Fruit fly (Drosophila melanogaster) whole organism, pupa: ENCODE data around the gene Ugt307A1.

Experiments
- CG10348 ChIP-seq: fragments of 200-800 bp; sonication (Bioruptor generic); IDR thresholded peaks from 2 replicates; pipeline ENCODE4 v1.3.6; 2022; ENCODE audit warnings: missing biosample characterization, missing genetic modification characterization
- CG12605 ChIP-seq: fragments of 200-800 bp; sonication (Bioruptor generic); IDR thresholded peaks from 2 replicates; pipeline ENCODE4 v1.3.6; 2022; ENCODE audit warnings: missing biosample characterization, missing genetic modification characterization
- CG13204 ChIP-seq: fragments of 200-800 bp; sonication (Bioruptor generic); optimal IDR thresholded peaks from 2 replicates; lab custom pipeline; 2018; ENCODE audit warnings: missing biosample characterization, mild to moderate bottlenecking, missing genetic modification characterization, moderate library complexity
- CG14655 ChIP-seq: fragments of 200-800 bp; sonication (Bioruptor generic); optimal IDR thresholded peaks from 3 replicates; lab custom pipeline; 2017; ENCODE audit warnings: mild to moderate bottlenecking, missing biosample characterization, missing genetic modification reagents, missing genetic modification characterization
- CG15710 ChIP-seq: fragments of 200-800 bp; sonication (Bioruptor generic); optimal IDR thresholded peaks from 2 replicates; lab custom pipeline; 2018; ENCODE audit warnings: missing biosample characterization, mild to moderate bottlenecking, missing genetic modification characterization, moderate library complexity
- CG17806 ChIP-seq: fragments of 200-800 bp; sonication (Bioruptor generic); optimal IDR thresholded peaks from 2 replicates; lab custom pipeline; 2018; ENCODE audit warnings: missing biosample characterization, mild to moderate bottlenecking, missing genetic modification characterization, moderate library complexity
- CG32121 ChIP-seq: fragments of 200-800 bp; sonication (Bioruptor generic); IDR thresholded peaks from 2 replicates; pipeline ENCODE4 v1.3.6; 2022; ENCODE audit warnings: missing biosample characterization, missing genetic modification characterization
- CG34367 ChIP-seq: fragments of 200-800 bp; sonication (Bioruptor generic); optimal IDR thresholded peaks from 2 replicates; lab custom pipeline; 2018; ENCODE audit warnings: missing biosample characterization, mild to moderate bottlenecking, missing genetic modification characterization
- CG4496 ChIP-seq: fragments of 200-800 bp; sonication (Bioruptor generic); IDR thresholded peaks from 3 replicates; pipeline ENCODE4 v1.3.6; 2022; ENCODE audit warnings: missing biosample characterization, missing genetic modification characterization
- CG8159 ChIP-seq: fragments of 200-800 bp; sonication (Bioruptor generic); optimal IDR thresholded peaks from 3 replicates; lab custom pipeline; 2018; ENCODE audit warnings: missing biosample characterization, mild to moderate bottlenecking, missing genetic modification characterization, moderate library complexity
- CG8301 ChIP-seq: fragments of 200-800 bp; sonication (Bioruptor generic); optimal IDR thresholded peaks from 2 replicates; lab custom pipeline; 2018; ENCODE audit warnings: missing biosample characterization, mild to moderate bottlenecking, missing genetic modification characterization
- CG9948 ChIP-seq: fragments of 200-800 bp; sonication (Bioruptor generic); optimal IDR thresholded peaks from 2 replicates; lab custom pipeline; 2018; ENCODE audit warnings: missing biosample characterization, mild to moderate bottlenecking, missing genetic modification characterization, moderate library complexity
- D1 ChIP-seq: fragments of 200-800 bp; sonication (Bioruptor generic); optimal IDR thresholded peaks from 2 replicates; lab custom pipeline; 2018; ENCODE audit warnings: missing biosample characterization, mild to moderate bottlenecking, missing genetic modification characterization, moderate library complexity
- EcR ChIP-seq: fragments of 200-800 bp; sonication (Bioruptor generic); optimal IDR thresholded peaks from 3 replicates; lab custom pipeline; 2019; ENCODE audit warnings: missing biosample characterization, missing genetic modification characterization, mild to moderate bottlenecking, moderate library complexity, missing genetic modification reagents
- Ets98B ChIP-seq: fragments of 200-800 bp; sonication (Bioruptor generic); IDR thresholded peaks from 2 replicates; pipeline ENCODE4 v1.3.6; 2022; ENCODE audit warnings: missing biosample characterization, missing genetic modification characterization
- Pif1A ChIP-seq: fragments of 200-800 bp; sonication (Bioruptor generic); optimal IDR thresholded peaks from 3 replicates; lab custom pipeline; 2016; ENCODE audit warnings: missing biosample characterization, missing genetic modification characterization
- Pif1B ChIP-seq: fragments of 200-800 bp; sonication (Bioruptor generic); optimal IDR thresholded peaks from 3 replicates; lab custom pipeline; 2016; ENCODE audit warnings: missing biosample characterization, missing genetic modification characterization
- Snoo ChIP-seq: fragments of 200-800 bp; sonication (Bioruptor generic); optimal IDR thresholded peaks from 3 replicates; lab custom pipeline; 2017; ENCODE audit warnings: missing biosample characterization, mild to moderate bottlenecking, missing genetic modification characterization, inconsistent platforms
- fd96Ca ChIP-seq: fragments of 200-800 bp; sonication (Bioruptor generic); IDR thresholded peaks from 3 replicates; pipeline ENCODE4 v1.3.6; 2022; ENCODE audit warnings: missing biosample characterization, missing genetic modification characterization
- gl ChIP-seq: fragments of 200-800 bp; sonication (Bioruptor generic); optimal IDR thresholded peaks from 2 replicates; lab custom pipeline; 2018; ENCODE audit warnings: missing biosample characterization, mild to moderate bottlenecking, missing genetic modification characterization
- rn ChIP-seq: fragments of 200-800 bp; sonication (Bioruptor generic); IDR thresholded peaks from 2 replicates; pipeline ENCODE4 v1.3.6; 2022; ENCODE audit warnings: missing biosample characterization, missing genetic modification characterization

Gene Ugt307A1

DNA sequence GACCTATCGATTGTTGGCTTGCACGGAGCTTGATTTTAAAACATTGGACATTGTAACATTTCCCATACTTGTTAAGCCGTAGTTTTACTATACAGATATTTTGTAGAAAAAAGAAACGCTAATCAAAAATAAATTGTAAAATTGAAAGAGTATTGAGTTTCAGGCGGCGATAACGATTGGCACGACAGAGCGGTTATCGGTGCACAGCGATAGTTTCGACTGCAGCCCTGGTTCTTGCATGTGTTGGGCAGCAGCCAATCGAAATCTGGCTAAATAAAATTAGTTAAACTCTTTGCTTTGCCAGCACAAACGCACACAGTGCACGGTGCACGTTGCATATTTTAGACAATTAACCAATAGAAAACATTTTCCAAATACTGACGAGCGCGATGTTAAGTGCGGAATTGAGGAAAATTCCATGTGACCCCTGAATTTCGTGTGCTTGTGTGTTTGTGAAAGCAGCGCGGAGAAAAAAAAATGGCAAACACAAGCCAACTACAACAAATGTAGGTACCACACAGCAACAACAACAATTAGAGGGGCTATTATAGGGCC, 29.9 kb upstream of the Ugt307A1 start, which contains the start of gene milt:
milt (plus strand) TSS at position 51 of the 555 bp plus-strand sequence.
- TF ChIP-seq CG15710 (tag; lab: Kevin White, UChicago) (no peak), CG4496 (GFP tag; lab: Robert Waterston, UW) (peak; percentile 16; the same call in 1 of the 3 replicates)

DNA sequence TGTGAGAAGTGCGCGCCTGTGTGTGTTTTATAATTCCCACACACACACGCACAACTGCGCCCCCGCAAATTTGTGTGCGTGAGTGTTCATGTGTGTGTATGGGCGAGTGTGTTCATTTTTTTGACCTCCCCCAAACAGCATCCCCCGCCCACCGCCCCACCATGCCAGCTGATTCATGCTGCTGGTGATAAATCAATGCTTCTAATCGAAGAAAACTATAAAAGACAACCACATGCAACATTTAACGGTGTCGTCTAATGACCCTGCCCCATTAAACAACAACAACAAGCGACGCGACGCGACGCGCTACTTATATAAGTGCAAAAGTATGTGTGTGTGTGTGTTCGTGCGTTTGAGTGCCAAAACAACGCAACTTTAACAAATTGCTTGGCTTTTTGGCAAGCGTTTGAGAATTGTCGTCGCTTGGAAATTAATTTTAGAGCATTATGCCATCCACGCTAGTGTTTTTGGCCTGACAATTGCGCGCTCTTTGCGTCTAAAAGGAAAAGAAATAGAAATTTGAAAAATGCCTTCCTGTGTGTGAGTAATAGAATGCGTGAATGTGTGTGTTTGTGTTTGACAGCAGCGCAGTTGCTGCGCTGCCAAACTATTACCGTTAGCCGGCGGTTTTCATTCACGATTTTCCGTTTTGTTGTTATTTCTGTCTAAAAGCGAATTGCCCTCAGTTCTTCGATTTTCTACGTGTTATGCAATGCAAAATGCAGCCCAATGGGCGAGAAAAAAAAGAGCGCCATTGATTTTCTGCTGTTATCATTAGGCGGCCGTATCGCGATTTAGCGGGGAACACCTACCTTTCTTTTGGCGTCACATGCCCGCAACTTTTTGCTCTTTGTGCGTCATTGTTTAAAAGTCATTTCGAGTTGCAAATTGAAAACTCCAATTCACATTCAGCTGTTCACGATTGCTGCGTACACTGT, 29.1 kb upstream of the Ugt307A1 start:
- TF ChIP-seq gl (tag; lab: Kevin White, UChicago) (no peak), EcR (GFP tag; lab: Kevin White, UChicago) (peak; percentile 77), CG14655 (GFP tag; lab: Kevin White, UChicago) (no peak), fd96Ca (GFP tag; lab: Robert Waterston, UW) (no peak), rn (GFP tag; lab: Robert Waterston, UW) (no peak), Pif1A (no peak)

DNA sequence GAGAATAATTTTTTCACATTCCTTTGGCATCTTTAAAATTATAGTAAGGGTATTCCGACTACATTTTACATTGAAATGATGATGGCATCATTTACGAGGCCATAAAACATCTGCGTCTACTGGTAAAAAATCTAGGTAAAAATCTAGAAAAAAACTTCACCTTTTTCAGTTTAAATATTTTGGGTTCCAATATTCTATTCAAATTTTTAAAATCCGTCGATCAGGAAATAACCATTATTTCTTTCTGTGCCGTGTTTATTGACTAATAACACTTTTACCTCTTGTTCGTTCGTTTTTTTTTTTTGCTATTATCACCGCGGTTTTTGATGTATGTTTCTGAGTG, 28.5 kb upstream of the Ugt307A1 start:
- TF ChIP-seq Snoo (tag; lab: Kevin White, UChicago) (peak; percentile 66), CG10348 (GFP tag; lab: Robert Waterston, UW) (no peak), EcR (GFP tag; lab: Kevin White, UChicago) (no peak), CG17806 (peak; percentile 33), Pif1A (peak; percentile 71), CG12605 (GFP tag; lab: Robert Waterston, UW) (no peak), fd96Ca (GFP tag; lab: Robert Waterston, UW) (peak; percentile 60; the same call in 1 of the 3 replicates), gl (tag; lab: Kevin White, UChicago) (no peak), D1 (no peak), CG34367 (tag; lab: Kevin White, UChicago) (no peak), CG15710 (tag; lab: Kevin White, UChicago) (peak; percentile 5), CG4496 (GFP tag; lab: Robert Waterston, UW) (peak; percentile 78), CG8301 (tag; lab: Kevin White, UChicago) (peak; percentile 58), Ets98B (peak; percentile 67), Pif1B (GFP tag; lab: Kevin White, UChicago) (peak; percentile 17), CG32121 (GFP tag; lab: Robert Waterston, UW) (peak; percentile 77), CG14655 (GFP tag; lab: Kevin White, UChicago) (peak; percentile 67), CG13204 (GFP tag; lab: Kevin White, UChicago) (no peak), rn (GFP tag; lab: Robert Waterston, UW) (peak; percentile 30; the same call in 1 of the 2 replicates), CG9948 (tag; lab: Kevin White, UChicago) (peak; percentile 49), CG8159 (peak; percentile 39)

DNA sequence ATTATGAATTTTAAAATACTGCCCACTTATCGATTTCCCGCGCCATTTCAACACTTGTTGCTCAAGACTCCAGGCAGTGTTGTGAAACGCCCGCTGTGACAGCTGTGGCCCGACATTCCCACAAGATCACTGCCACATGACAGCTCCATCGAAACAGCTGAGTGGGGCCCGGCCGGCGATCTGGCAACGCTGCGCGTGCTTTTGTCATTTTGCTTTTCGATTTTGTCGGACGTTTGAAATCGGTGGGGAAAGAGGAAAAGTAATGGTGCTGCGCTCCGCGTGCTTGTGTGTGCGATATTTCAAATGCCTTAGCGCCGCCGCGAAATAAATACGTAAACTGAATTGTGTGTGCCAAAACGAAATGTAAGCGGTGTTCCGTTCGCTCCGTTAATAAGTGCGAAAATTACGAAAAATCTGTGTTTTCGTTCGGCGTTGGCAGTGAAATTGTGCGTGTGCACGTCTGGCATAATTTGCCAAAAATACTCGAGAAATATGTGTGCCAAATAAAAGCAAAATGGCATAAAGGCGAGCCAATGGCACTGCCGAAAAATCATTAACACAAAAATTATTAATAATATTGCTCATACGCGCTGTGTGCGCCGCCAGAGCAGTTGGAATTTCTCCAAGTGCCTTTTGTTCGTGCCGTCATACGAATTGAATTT, 25.5 kb upstream of the Ugt307A1 start:
- peak; percentile 63 for TF ChIP-seq Pif1A
- peak; percentile 70 for TF ChIP-seq fd96Ca (GFP tag; lab: Robert Waterston, UW)
- TF ChIP-seq CG13204 (GFP tag; lab: Kevin White, UChicago), result no peak
- no peak for TF ChIP-seq EcR (GFP tag; lab: Kevin White, UChicago)
- peak; percentile 81 for TF ChIP-seq CG32121 (GFP tag; lab: Robert Waterston, UW)
- TF ChIP-seq CG4496 (GFP tag; lab: Robert Waterston, UW), result peak; percentile 66
- peak; percentile 46 for TF ChIP-seq Ets98B
- peak; percentile 9 for TF ChIP-seq Snoo (tag; lab: Kevin White, UChicago)
- TF ChIP-seq Pif1B (GFP tag; lab: Kevin White, UChicago), result peak; percentile 62
- TF ChIP-seq CG9948 (tag; lab: Kevin White, UChicago), result peak; percentile 29
- TF ChIP-seq rn (GFP tag; lab: Robert Waterston, UW), result peak; percentile 40; the same call in 1 of the 2 replicates
- TF ChIP-seq CG34367 (tag; lab: Kevin White, UChicago), result no peak
- peak; percentile 65 for TF ChIP-seq CG8301 (tag; lab: Kevin White, UChicago)
- peak; percentile 75; the same call in 1 of the 2 replicates for TF ChIP-seq CG12605 (GFP tag; lab: Robert Waterston, UW)
- TF ChIP-seq CG8159, result peak; percentile 15
- TF ChIP-seq CG10348 (GFP tag; lab: Robert Waterston, UW), result no peak
- no peak for TF ChIP-seq gl (tag; lab: Kevin White, UChicago)
- TF ChIP-seq CG14655 (GFP tag; lab: Kevin White, UChicago), result peak; percentile 75
- peak; percentile 18 for TF ChIP-seq CG17806
- peak; percentile 30 for TF ChIP-seq D1
- peak; percentile 17 for TF ChIP-seq CG15710 (tag; lab: Kevin White, UChicago)
